Worm (Caenorhabditis elegans): ENCODE data around the gene ZK6.8.
A peak's percentile ranks its signal among the peaks of the same experiment; 100 is the strongest.

ZK6.8 gene

DNA sequence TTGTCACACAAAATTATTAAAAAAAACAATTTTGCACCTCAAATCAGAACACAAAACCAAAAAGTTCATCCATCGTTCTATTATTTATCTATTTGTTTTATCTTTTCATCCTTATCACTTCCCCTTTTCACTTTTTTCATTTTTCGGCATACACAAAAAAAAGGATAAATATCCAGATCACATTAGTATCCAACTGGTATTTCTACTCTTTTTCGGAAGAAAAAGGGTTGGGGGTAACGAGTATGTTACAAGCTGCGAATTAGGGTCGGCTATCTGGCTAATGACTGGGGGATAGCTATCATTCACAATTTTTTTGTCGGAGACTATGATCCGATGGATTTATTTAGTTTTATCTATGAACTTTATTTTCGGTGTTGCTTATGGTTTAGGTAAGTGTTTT is 11.7 kb upstream of the ZK6.8 start, which contains the start of gene mltn-7:
mltn-7 (plus strand) TSS at position 301 of the 400 bp plus-strand sequence.
- peak; percentile 15 for TF ChIP-seq blmp-1 (tag; optimal IDR thresholded peaks at IDR 0.05)
- no peak for TF ChIP-seq unc-62 (GFP tag; optimal IDR thresholded peaks at IDR 0.05)

DNA sequence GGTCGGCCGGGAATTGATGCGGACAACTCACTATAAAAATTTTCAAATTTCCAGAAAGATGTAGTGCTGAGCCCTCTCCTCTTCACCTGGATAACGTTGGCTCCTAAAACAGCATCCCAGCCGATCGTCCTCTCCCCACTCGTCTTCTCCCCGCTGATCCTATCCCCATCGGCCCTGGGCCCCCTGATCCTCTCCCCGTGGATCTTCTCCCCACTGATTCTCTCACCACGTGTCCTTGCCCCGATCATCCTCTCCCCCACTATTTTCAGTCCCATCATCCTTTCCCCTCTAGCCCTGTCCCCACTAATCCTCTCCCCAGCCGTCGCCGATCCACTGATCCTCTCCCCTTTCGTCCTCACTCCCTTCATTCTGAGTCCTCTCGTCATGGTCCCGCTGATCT is 8.5 kb upstream of the ZK6.8 start:
- TF ChIP-seq ceh-82 (tag; optimal IDR thresholded peaks at IDR 0.05), result no peak
- no peak for TF ChIP-seq hpl-2 (GFP tag; optimal IDR thresholded peaks at IDR 0.05)
- TF ChIP-seq snu-23 (GFP tag; optimal IDR thresholded peaks at IDR 0.05), result no peak
- TF ChIP-seq nhr-77 (tag; optimal IDR thresholded peaks at IDR 0.05), result no peak
- no peak for TF ChIP-seq nhr-20 (tag; optimal IDR thresholded peaks at IDR 0.05)
- no peak for TF ChIP-seq dsc-1 (tag; optimal IDR thresholded peaks at IDR 0.05)
- TF ChIP-seq fkh-8 (tag; optimal IDR thresholded peaks at IDR 0.05), result no peak
- no peak for TF ChIP-seq lin-13 (GFP tag; optimal IDR thresholded peaks at IDR 0.05)
- TF ChIP-seq Y116A8C.19 (tag; optimal IDR thresholded peaks at IDR 0.05; ENCODE audit: borderline replicate concordance), result no peak
- no peak for TF ChIP-seq nhr-19 (GFP tag; conservative IDR thresholded peaks at IDR 0.05)
- no peak for TF ChIP-seq hlh-4 (tag; optimal IDR thresholded peaks at IDR 0.05)
- TF ChIP-seq F16B12.6 (tag; optimal IDR thresholded peaks at IDR 0.05), result no peak
- no peak for TF ChIP-seq nhr-71 (tag; optimal IDR thresholded peaks at IDR 0.05)
- no peak for TF ChIP-seq zag-1 (tag; optimal IDR thresholded peaks at IDR 0.05)

DNA sequence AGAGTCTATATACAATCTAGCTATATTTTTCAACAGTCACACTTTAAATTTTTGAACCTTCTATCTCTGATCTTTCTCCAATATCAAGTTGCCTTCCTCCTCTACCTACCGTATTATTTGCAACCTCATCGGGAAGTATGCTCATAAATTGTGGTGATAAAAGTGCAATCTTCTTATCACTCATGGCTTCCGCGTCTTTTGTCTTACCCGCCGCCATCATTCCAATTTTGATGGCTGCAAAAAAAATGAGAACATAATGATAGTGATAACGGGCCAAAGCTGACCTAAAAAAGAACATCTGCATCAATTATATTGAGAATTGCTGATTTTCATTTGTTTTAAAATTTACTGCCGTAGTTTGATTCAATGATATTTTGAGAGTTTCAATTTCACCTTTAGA is 4.9 kb upstream of the ZK6.8 start:
- TF ChIP-seq ceh-88 (GFP tag; IDR thresholded peaks at IDR 0.05) (no peak), nhr-19 (GFP tag; conservative IDR thresholded peaks at IDR 0.05) (no peak), unc-86 (tag; optimal IDR thresholded peaks at IDR 0.05) (no peak), grh-1 (GFP tag; IDR thresholded peaks at IDR 0.05) (no peak), mef-2 (tag; optimal IDR thresholded peaks at IDR 0.05) (no peak), efl-1 (optimal IDR thresholded peaks at IDR 0.05) (no peak), efl-1 (GFP tag; optimal IDR thresholded peaks at IDR 0.05 in 1 of 2) (peak in 1 of 2 experiments; percentile 35), vab-15 (tag; optimal IDR thresholded peaks at IDR 0.05) (no peak)

DNA sequence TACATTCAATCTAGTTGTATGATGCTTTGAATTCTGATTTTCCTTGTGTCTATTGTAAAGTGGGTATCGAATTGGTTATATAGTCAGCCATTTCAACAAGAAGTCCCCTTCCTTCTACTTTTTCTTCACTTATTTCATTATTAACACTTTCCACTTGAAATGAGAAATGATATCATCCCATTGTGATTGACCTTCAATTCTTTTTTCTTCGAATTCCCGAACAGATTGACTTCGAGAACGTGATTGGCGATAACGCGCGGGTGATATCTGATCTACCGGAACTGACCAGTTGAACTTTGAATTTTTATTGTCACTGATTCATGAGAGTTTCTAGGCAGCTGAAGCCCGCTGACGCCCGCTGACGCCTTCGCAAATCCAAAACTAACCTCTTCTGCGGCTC is 3.5 kb upstream of the ZK6.8 start:
- TF ChIP-seq unc-130 (tag; optimal IDR thresholded peaks at IDR 0.05), result no peak
- TF ChIP-seq efl-1 (optimal IDR thresholded peaks at IDR 0.05), result no peak
- no peak for TF ChIP-seq efl-1 (GFP tag; optimal IDR thresholded peaks at IDR 0.05 in 1 of 2)
- TF ChIP-seq nhr-20 (tag; optimal IDR thresholded peaks at IDR 0.05), result peak; percentile 15
- TF ChIP-seq blmp-1 (tag; optimal IDR thresholded peaks at IDR 0.05), result peak; percentile 34
- TF ChIP-seq nhr-85 (tag), result peak; percentile 44
- no peak for TF ChIP-seq ceh-8 (GFP tag; optimal IDR thresholded peaks at IDR 0.05)
- TF ChIP-seq ceh-90 (tag; optimal IDR thresholded peaks at IDR 0.05), result no peak
- TF ChIP-seq swsn-7 (tag; optimal IDR thresholded peaks at IDR 0.05), result no peak
- no peak for TF ChIP-seq skn-1 (tag; optimal IDR thresholded peaks at IDR 0.05)
- TF ChIP-seq aly-2 (tag; optimal IDR thresholded peaks at IDR 0.05), result no peak

ce11 chrV:380186-380585 is 1.5 kb upstream of the ZK6.8 start, which contains the start of gene mltn-8:
TSS of gene mltn-8 (minus strand) at chrV:380286.
- no peak for TF ChIP-seq F16B12.6 (tag; optimal IDR thresholded peaks at IDR 0.05)
- no peak for TF ChIP-seq swsn-7 (tag; optimal IDR thresholded peaks at IDR 0.05)
- TF ChIP-seq C16A3.4 (tag; optimal IDR thresholded peaks at IDR 0.05), result no peak
- no peak for TF ChIP-seq ztf-4 (tag; optimal IDR thresholded peaks at IDR 0.05)
- TF ChIP-seq fkh-8 (tag; optimal IDR thresholded peaks at IDR 0.05), result no peak
- TF ChIP-seq ces-1 (GFP tag; optimal IDR thresholded peaks at IDR 0.05), result no peak
- no peak for TF ChIP-seq hlh-17 (GFP tag; optimal IDR thresholded peaks at IDR 0.05; ENCODE audit: borderline replicate concordance)
- TF ChIP-seq lin-13 (GFP tag; optimal IDR thresholded peaks at IDR 0.05), result no peak
- no peak for TF ChIP-seq lin-35 (GFP tag; optimal IDR thresholded peaks at IDR 0.05)
- no peak for TF ChIP-seq ztf-11 (tag; optimal IDR thresholded peaks at IDR 0.05)
- TF ChIP-seq irx-1 (tag; optimal IDR thresholded peaks at IDR 0.05), result no peak
- no peak for TF ChIP-seq mab-9 (GFP tag; IDR thresholded peaks at IDR 0.05)
- no peak for TF ChIP-seq grh-1 (GFP tag; IDR thresholded peaks at IDR 0.05)
